Worm (Caenorhabditis elegans): ENCODE measurements around the gene Y42A5A.1.

The Y42A5A.1 gene

DNA sequence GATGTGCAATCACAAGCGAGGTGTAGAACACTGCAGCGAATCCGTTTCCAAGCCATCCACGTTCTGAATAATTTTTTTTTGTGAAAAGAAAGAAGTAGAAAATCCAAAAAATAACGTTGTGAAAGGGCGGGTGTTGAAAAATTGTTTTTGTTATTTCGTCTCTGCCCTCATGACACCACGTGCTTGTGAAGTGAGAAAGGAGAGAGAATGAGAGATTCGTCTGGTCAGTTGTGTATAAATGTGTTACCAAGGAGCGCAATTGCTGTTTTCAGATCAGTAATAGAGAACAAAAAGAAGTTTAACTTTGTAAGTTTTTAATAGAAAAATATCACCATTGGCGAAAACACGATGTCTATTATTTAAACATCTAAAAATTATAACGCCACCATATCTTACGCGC lies 33.5 kb downstream of the Y42A5A.1 start (continued):
- TF ChIP-seq ceh-20 (GFP tag; IDR thresholded peaks at IDR 0.05): no peak

- TF ChIP-seq ceh-20 (GFP tag; IDR thresholded peaks at IDR 0.05): 0 out of 2 replicates have a peak, but pooled peaks have one; percentile 16
- TF ChIP-seq T20F7.1 (GFP tag; optimal IDR thresholded peaks at IDR 0.05): peak; percentile 65
- peak in 1 of 2 experiments; percentile 63 for TF ChIP-seq lsy-2 (tag; optimal IDR thresholded peaks at IDR 0.05)
- peak; percentile 50 for TF ChIP-seq nhr-28 (tag; optimal IDR thresholded peaks at IDR 0.05)
- no peak for TF ChIP-seq skn-1 (tag; optimal IDR thresholded peaks at IDR 0.05)
- TF ChIP-seq pqm-1 (tag; optimal IDR thresholded peaks at IDR 0.05): peak; percentile 9
- TF ChIP-seq rbr-2 (tag; optimal IDR thresholded peaks at IDR 0.05): peak; percentile 20
- peak; percentile 51 for TF ChIP-seq mes-2 (tag; optimal IDR thresholded peaks at IDR 0.05; ENCODE audit: poor library complexity, severe bottlenecking)
- TF ChIP-seq dmd-6 (GFP tag; IDR thresholded peaks at IDR 0.05): peak; percentile 52
- TF ChIP-seq nhr-102 (tag; optimal IDR thresholded peaks at IDR 0.05): peak; percentile 56
- no peak for TF ChIP-seq mxl-3 (GFP tag; optimal IDR thresholded peaks at IDR 0.05)
- TF ChIP-seq duxl-1 (tag; optimal IDR thresholded peaks at IDR 0.05; ENCODE audit: poor library complexity): peak; percentile 72
- peak in 1 of 2 experiments; percentile 79 for TF ChIP-seq daf-16 (GFP tag; optimal IDR thresholded peaks at IDR 0.05)
- peak; percentile 76 for TF ChIP-seq daf-16 (tag; optimal IDR thresholded peaks at IDR 0.05)
- TF ChIP-seq zag-1 (tag; optimal IDR thresholded peaks at IDR 0.05): no peak
- TF ChIP-seq unc-130 (GFP tag; optimal IDR thresholded peaks at IDR 0.05): no peak
- peak; percentile 83 for TF ChIP-seq dve-1 (tag; optimal IDR thresholded peaks at IDR 0.05; ENCODE audit: insufficient read depth)
- no peak for TF ChIP-seq snpc-4 (tag; optimal IDR thresholded peaks at IDR 0.05)
- no peak for TF ChIP-seq Y75B8A.6 (GFP tag; IDR thresholded peaks at IDR 0.05)
- no peak for TF ChIP-seq snpc-1.2 (GFP tag; IDR thresholded peaks at IDR 0.05)
- TF ChIP-seq zfp-3 (GFP tag; conservative IDR thresholded peaks at IDR 0.05): peak; percentile 43; the same call in 1 of the 2 replicates
- no peak for TF ChIP-seq mdl-1 (tag; optimal IDR thresholded peaks at IDR 0.05)
- peak; percentile 31; the same call in 1 of the 2 replicates for TF ChIP-seq arid-1 (GFP tag; conservative IDR thresholded peaks at IDR 0.05)
- TF ChIP-seq mep-1 (tag; optimal IDR thresholded peaks at IDR 0.05): peak; percentile 66
- 0 out of 2 replicates have a peak, but pooled peaks have one; percentile 9 for TF ChIP-seq lin-1 (GFP tag; IDR thresholded peaks at IDR 0.05)
- peak; percentile 12 for TF ChIP-seq nhr-48 (tag; optimal IDR thresholded peaks at IDR 0.05)
- peak; percentile 60 for TF ChIP-seq hlh-11 (tag; optimal IDR thresholded peaks at IDR 0.05)
- no peak for TF ChIP-seq ceh-62 (tag; optimal IDR thresholded peaks at IDR 0.05)
- no peak for TF ChIP-seq egl-43 (GFP tag; IDR thresholded peaks at IDR 0.05)
- TF ChIP-seq gei-8 (GFP tag; optimal IDR thresholded peaks at IDR 0.05): peak; percentile 14
- no peak for TF ChIP-seq daf-19 (GFP tag; conservative IDR thresholded peaks at IDR 0.05)
- no peak for TF ChIP-seq saeg-2 (GFP tag; IDR thresholded peaks at IDR 0.05)
- TF ChIP-seq lin-38 (GFP tag; IDR thresholded peaks at IDR 0.05): peak; percentile 59
These were observed 34.7 kb downstream of the Y42A5A.1 start, which contains the start of gene mboa-2 for ce11 chrV:11122466-11122865. TSS of gene mboa-2 (minus strand) at chrV:11122493.

ce11 chrV:11123817-11124337 lies 36.1 kb downstream of the Y42A5A.1 start, which contains the start of the genes atp-5 and lmtr-3:
TSS of gene atp-5 (minus strand) at chrV:11123867.
TSS of gene lmtr-3 (plus strand) at chrV:11124186.
- TF ChIP-seq F49E8.2 (tag; optimal IDR thresholded peaks at IDR 0.05; ENCODE audit: borderline replicate concordance): peak; percentile 9
- TF ChIP-seq F37D6.2 (tag; optimal IDR thresholded peaks at IDR 0.05): no peak
- TF ChIP-seq lim-7 (GFP tag; IDR thresholded peaks at IDR 0.05): no peak
- peak; percentile 69 for TF ChIP-seq nhr-28 (tag; optimal IDR thresholded peaks at IDR 0.05)
- peak in 1 of 2 experiments; percentile 48 for TF ChIP-seq mdl-1 (tag; optimal IDR thresholded peaks at IDR 0.05)
- peak; percentile 70 for TF ChIP-seq dpl-1 (GFP tag; optimal IDR thresholded peaks at IDR 0.05)
- peak; percentile 85 for TF ChIP-seq dmd-6 (GFP tag; IDR thresholded peaks at IDR 0.05)
- no peak for TF ChIP-seq egl-27 (tag; optimal IDR thresholded peaks at IDR 0.05)
- no peak for TF ChIP-seq D1046.2 (GFP tag; IDR thresholded peaks at IDR 0.05)
- peak; percentile 76 for TF ChIP-seq mxl-3 (GFP tag; optimal IDR thresholded peaks at IDR 0.05)
- 0 out of 2 replicates have a peak, but pooled peaks have one; percentile 14 for TF ChIP-seq pha-4 (GFP tag; IDR thresholded peaks at IDR 0.05)
- no peak for TF ChIP-seq pha-4 (tag; optimal IDR thresholded peaks at IDR 0.05)
- TF ChIP-seq mdt-29 (GFP tag; IDR thresholded peaks at IDR 0.05): no peak
- TF ChIP-seq vab-7 (GFP tag; IDR thresholded peaks at IDR 0.05): no peak; the same call in none of the 2 replicates
- no peak for TF ChIP-seq nhr-111 (GFP tag; optimal IDR thresholded peaks at IDR 0.05)
- TF ChIP-seq lin-13 (GFP tag; optimal IDR thresholded peaks at IDR 0.05): peak; percentile 43
- TF ChIP-seq nhr-48 (tag; optimal IDR thresholded peaks at IDR 0.05): peak; percentile 50
- no peak for TF ChIP-seq ztf-11 (tag; optimal IDR thresholded peaks at IDR 0.05)
- TF ChIP-seq F44E2.7 (GFP tag; IDR thresholded peaks at IDR 0.05): no peak
- TF ChIP-seq Y48G9A.11 (GFP tag; IDR thresholded peaks at IDR 0.05): peak; percentile 43; the same call in 1 of the 2 replicates
